Worm (Caenorhabditis elegans): ENCODE data around the gene B0403.3.

DNA sequence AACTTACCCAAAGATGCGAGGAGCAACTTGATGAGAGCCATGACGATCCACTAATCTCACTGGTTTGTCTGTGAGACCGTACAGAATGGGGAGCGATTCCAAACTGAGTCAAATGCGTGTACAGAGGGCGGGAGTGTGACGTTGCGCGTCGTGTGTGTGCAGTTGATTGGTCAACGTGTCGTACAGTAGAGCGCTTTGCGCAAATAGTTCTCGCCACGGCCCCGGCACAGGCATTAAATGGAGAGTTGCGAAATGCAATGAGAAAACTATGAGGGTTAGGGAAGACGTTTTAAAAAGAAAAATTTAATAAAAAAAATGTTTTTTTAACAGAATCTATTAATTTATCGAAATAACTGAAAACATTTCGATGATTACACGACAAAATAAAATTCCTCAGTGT, 5.3 kb upstream of the B0403.3 start, which contains the start of gene pdi-6:
- peak; percentile 81 for TF ChIP-seq isw-1 (GFP tag; IDR thresholded peaks at IDR 0.05)
- no peak for TF ChIP-seq hlh-4 (tag; optimal IDR thresholded peaks at IDR 0.05)
- no peak for TF ChIP-seq alr-1 (tag; optimal IDR thresholded peaks at IDR 0.05; ENCODE audit: borderline replicate concordance)
- no peak for TF ChIP-seq C34B4.2 (tag; optimal IDR thresholded peaks at IDR 0.05)
- no peak for TF ChIP-seq hlh-17 (GFP tag; optimal IDR thresholded peaks at IDR 0.05; ENCODE audit: borderline replicate concordance)
- TF ChIP-seq tbx-2 (tag; optimal IDR thresholded peaks at IDR 0.05) = peak; percentile 88
- TF ChIP-seq nhr-85 (tag) = peak; percentile 93
- peak; percentile 70 for TF ChIP-seq snpc-4 (tag; optimal IDR thresholded peaks at IDR 0.05)
- TF ChIP-seq lin-35 (GFP tag; optimal IDR thresholded peaks at IDR 0.05) = peak; percentile 70 to 89
- TF ChIP-seq sup-37 (GFP tag; optimal IDR thresholded peaks at IDR 0.05) = peak; percentile 39
- no peak for TF ChIP-seq nhr-12 (tag; optimal IDR thresholded peaks at IDR 0.05)
- no peak for TF ChIP-seq ama-1 (optimal IDR thresholded peaks at IDR 0.05)
- TF ChIP-seq fkh-8 (tag; optimal IDR thresholded peaks at IDR 0.05) = peak; percentile 78

Measured in whole organism, L1 larva.